Fruit fly (Drosophila melanogaster) whole organism, embryonic: ENCODE data around the gene Fitm.
A peak's percentile ranks its signal among the peaks of the same experiment; 100 is the strongest.

Experiments used
- CG11456 ChIP-seq: fragments of 200-800 bp; sonication (Bioruptor generic); IDR thresholded peaks from 3 replicates; pipeline ENCODE4 v1.3.6; 2022; ENCODE audit warnings: missing biosample characterization, missing genetic modification characterization
- CG11695 ChIP-seq: fragments of 200-800 bp; sonication (Bioruptor generic); IDR thresholded peaks from 3 replicates; pipeline ENCODE4 v1.3.6; 2022; ENCODE audit warnings: missing biosample characterization, missing genetic modification characterization
- CG11696 ChIP-seq: fragments of 200-800 bp; sonication (Bioruptor generic); IDR thresholded peaks from 2 replicates; pipeline ENCODE4 v1.3.6; 2022; ENCODE audit warnings: missing biosample characterization, missing genetic modification characterization
- CG12104 ChIP-seq: fragments of 200-800 bp; sonication (Bioruptor generic); optimal IDR thresholded peaks from 3 replicates; lab custom pipeline; 2016; ENCODE audit warnings: missing biosample characterization, missing genetic modification characterization
- CG12299 ChIP-seq: fragments of 200-800 bp; sonication (Bioruptor generic); optimal IDR thresholded peaks from 2 replicates; lab custom pipeline; 2018; ENCODE audit warnings: missing biosample characterization, mild to moderate bottlenecking, missing genetic modification characterization
- CG14710 ChIP-seq: fragments of 200-800 bp; sonication (Bioruptor generic); optimal IDR thresholded peaks from 3 replicates; lab custom pipeline; 2019; ENCODE audit warnings: missing biosample characterization, mild to moderate bottlenecking, missing genetic modification characterization, moderate library complexity
- CG15269 ChIP-seq: fragments of 200-800 bp; sonication (Bioruptor generic); optimal IDR thresholded peaks from 2 replicates; lab custom pipeline; 2018; ENCODE audit warnings: missing biosample characterization, mild to moderate bottlenecking, missing genetic modification characterization, moderate library complexity
- CG1529 ChIP-seq: fragments of 200-800 bp; sonication (Bioruptor generic); optimal IDR thresholded peaks from 3 replicates; lab custom pipeline; 2018; ENCODE audit warnings: missing biosample characterization, missing genetic modification characterization
- CG16813 ChIP-seq: fragments of 200-800 bp; sonication (Bioruptor generic); IDR thresholded peaks from 3 replicates; pipeline ENCODE4 v1.3.6; 2022; ENCODE audit warnings: missing biosample characterization, missing genetic modification characterization; ENCODE audit not compliant: partially characterized antibody
- CG16815 ChIP-seq: fragments of 200-800 bp; sonication (Bioruptor generic); optimal IDR thresholded peaks from 3 replicates; lab custom pipeline; 2017; ENCODE audit warnings: missing biosample characterization, mild to moderate bottlenecking, missing genetic modification characterization
- CG17568 ChIP-seq: fragments of 200-800 bp; sonication (Bioruptor generic); optimal IDR thresholded peaks from 2 replicates; lab custom pipeline; 2018; ENCODE audit warnings: missing biosample characterization, mild to moderate bottlenecking, missing genetic modification characterization, moderate library complexity
- CG17829 ChIP-seq: fragments of 200-800 bp; optimal IDR thresholded peaks from 2 replicates; lab custom pipeline; 2019; ENCODE audit warnings: missing biosample characterization, mild to moderate bottlenecking, missing genetic modification characterization, moderate library complexity
- CG18619 ChIP-seq: fragments of 200-800 bp; sonication (Bioruptor generic); optimal IDR thresholded peaks from 3 replicates; lab custom pipeline; 2017; ENCODE audit warnings: missing biosample characterization, mild to moderate bottlenecking, missing genetic modification characterization
- CG33557 ChIP-seq: fragments of 200-800 bp; sonication (Bioruptor generic); optimal IDR thresholded peaks from 2 replicates; lab custom pipeline; 2019; ENCODE audit warnings: missing biosample characterization, mild to moderate bottlenecking, missing genetic modification characterization, moderate library complexity
- CG34422 ChIP-seq: fragments of 200-800 bp; sonication (Bioruptor generic); IDR thresholded peaks from 3 replicates; pipeline ENCODE4 v1.3.6; 2022; ENCODE audit warnings: missing biosample characterization, missing genetic modification characterization
- CG6175 ChIP-seq: fragments of 200-800 bp; sonication (Bioruptor generic); IDR thresholded peaks from 3 replicates; pipeline ENCODE4 v1.3.6; 2022; ENCODE audit warnings: missing biosample characterization, missing genetic modification characterization
- CG7786 ChIP-seq: fragments of 200-800 bp; sonication (Bioruptor generic); optimal IDR thresholded peaks from 2 replicates; lab custom pipeline; 2016; ENCODE audit warnings: missing biosample characterization, missing genetic modification characterization
- CG8290 ChIP-seq, 3 experiments: fragments of 200-800 bp; sonication (Bioruptor generic); optimal IDR thresholded peaks; 2 replicates each; lab custom pipeline; 2016 to 2019; ENCODE audit warnings: missing biosample characterization in 3 of 3, missing genetic modification characterization in 3 of 3, mild to moderate bottlenecking in 2 of 3, moderate library complexity in 1 of 3
- CG9215 ChIP-seq: fragments of 200-800 bp; sonication (Bioruptor generic); IDR thresholded peaks from 2 replicates; pipeline ENCODE4 v1.3.6; 2022; ENCODE audit warnings: missing biosample characterization, missing genetic modification characterization
- CHES-1-like ChIP-seq: fragments of 200-800 bp; sonication (Bioruptor generic); optimal IDR thresholded peaks from 2 replicates; lab custom pipeline; 2016; ENCODE audit warnings: missing biosample characterization, missing genetic modification characterization
- CrebB ChIP-seq: fragments of 200-800 bp; sonication (Bioruptor generic); optimal IDR thresholded peaks from 3 replicates; lab custom pipeline; 2018; ENCODE audit warnings: missing biosample characterization, mild to moderate bottlenecking, missing genetic modification characterization
- Dfd ChIP-seq, 2 experiments: fragments of >200 bp; optimal IDR thresholded peaks; 2 replicates each; lab custom pipeline; 2017; ENCODE audit warnings: missing biosample characterization in 2 of 2, missing genetic modification characterization in 2 of 2
- ERR ChIP-seq: fragments of 200-800 bp; sonication (Bioruptor generic); optimal IDR thresholded peaks from 2 replicates; lab custom pipeline; 2016; ENCODE audit warnings: missing biosample characterization, missing genetic modification characterization
- Gug ChIP-seq: fragments of 200-800 bp; sonication (Bioruptor generic); IDR thresholded peaks from 4 replicates; pipeline ENCODE4 v1.3.6; 2022; ENCODE audit warnings: missing biosample characterization, missing genetic modification characterization
- Hr51 ChIP-seq, 2 experiments: fragments of 200-800 bp; sonication (Bioruptor generic); optimal IDR thresholded peaks; 2 replicates in 1 of 2; 3 replicates in 1 of 2; lab custom pipeline; 2016 to 2018; ENCODE audit warnings: missing biosample characterization in 2 of 2, missing genetic modification characterization in 2 of 2, mild to moderate bottlenecking in 1 of 2, moderate library complexity in 1 of 2
- Lhr ChIP-seq: fragments of 200-800 bp; sonication (Bioruptor generic); optimal IDR thresholded peaks from 3 replicates; lab custom pipeline; 2017; ENCODE audit warnings: mild to moderate bottlenecking, missing biosample characterization, missing genetic modification reagents, missing genetic modification characterization
- Mad ChIP-seq: fragments of 200-800 bp; sonication (Bioruptor generic); optimal IDR thresholded peaks from 2 replicates; lab custom pipeline; 2016; ENCODE audit warnings: missing biosample characterization, missing genetic modification characterization
- NC2β ChIP-seq: fragments of 200-800 bp; sonication (Bioruptor generic); optimal IDR thresholded peaks from 2 replicates; lab custom pipeline; 2016; ENCODE audit warnings: missing biosample characterization, missing genetic modification characterization
- Ptx1 ChIP-seq: fragments of 200-800 bp; sonication (Bioruptor generic); IDR thresholded peaks from 2 replicates; pipeline ENCODE4 v1.3.6; 2022; ENCODE audit warnings: missing biosample characterization, missing genetic modification characterization
- Sox100B ChIP-seq: fragments of 200-800 bp; sonication (Bioruptor generic); optimal IDR thresholded peaks from 3 replicates; lab custom pipeline; 2018; ENCODE audit warnings: missing biosample characterization, mild to moderate bottlenecking, missing genetic modification characterization
- Sry-δ ChIP-seq: fragments of 200-800 bp; sonication (Bioruptor generic); optimal IDR thresholded peaks from 2 replicates; lab custom pipeline; 2016; ENCODE audit warnings: missing biosample characterization, missing genetic modification characterization
- bab2 ChIP-seq: fragments of 200-800 bp; sonication (Bioruptor generic); optimal IDR thresholded peaks from 2 replicates; lab custom pipeline; 2016; ENCODE audit warnings: missing biosample characterization, missing genetic modification characterization
- bigmax ChIP-seq: fragments of 200-800 bp; sonication (Bioruptor generic); optimal IDR thresholded peaks from 2 replicates; lab custom pipeline; 2018; ENCODE audit warnings: missing biosample characterization, mild to moderate bottlenecking, missing genetic modification characterization
- br ChIP-seq: fragments of >200 bp; optimal IDR thresholded peaks from 2 replicates; lab custom pipeline; 2017
- cas ChIP-seq: fragments of 200-800 bp; sonication (Bioruptor generic); IDR thresholded peaks from 2 replicates; pipeline ENCODE4 v1.3.6; 2022; ENCODE audit warnings: missing biosample characterization, missing genetic modification characterization
- chm ChIP-seq: fragments of 200-800 bp; sonication (Bioruptor generic); IDR thresholded peaks from 2 replicates; pipeline ENCODE4 v1.3.6; 2022; ENCODE audit warnings: missing biosample characterization, missing genetic modification characterization
- crol ChIP-seq: fragments of 200-800 bp; sonication (Bioruptor generic); IDR thresholded peaks from 2 replicates; pipeline ENCODE4 v1.3.6; 2022; ENCODE audit warnings: missing biosample characterization, missing genetic modification characterization
- da ChIP-seq: fragments of 200-800 bp; sonication (Bioruptor generic); optimal IDR thresholded peaks from 2 replicates; lab custom pipeline; 2016; ENCODE audit warnings: missing biosample characterization, missing genetic modification characterization
- disco-r ChIP-seq: fragments of 200-800 bp; sonication (Bioruptor generic); optimal IDR thresholded peaks from 2 replicates; lab custom pipeline; 2016; ENCODE audit warnings: missing biosample characterization, missing genetic modification characterization
- dmrt11E ChIP-seq: fragments of 200-800 bp; sonication (Bioruptor generic); optimal IDR thresholded peaks from 3 replicates; lab custom pipeline; 2018; ENCODE audit warnings: missing biosample characterization, mild to moderate bottlenecking, missing genetic modification characterization, moderate library complexity
- dysf ChIP-seq: fragments of 200-800 bp; sonication (Bioruptor generic); IDR thresholded peaks from 3 replicates; pipeline ENCODE4 v1.3.6; 2022; ENCODE audit warnings: missing biosample characterization, missing genetic modification characterization
- ind ChIP-seq: fragments of 200-800 bp; sonication (Bioruptor generic); optimal IDR thresholded peaks from 3 replicates; lab custom pipeline; 2016; ENCODE audit warnings: missing biosample characterization, missing genetic modification characterization
- lab ChIP-seq: fragments of 200-800 bp; sonication (Bioruptor generic); optimal IDR thresholded peaks from 3 replicates; lab custom pipeline; 2017; ENCODE audit warnings: missing biosample characterization, missing genetic modification characterization, mild to moderate bottlenecking, moderate library complexity, missing genetic modification reagents
- lmd ChIP-seq: fragments of 200-800 bp; sonication (Bioruptor generic); IDR thresholded peaks from 2 replicates; pipeline ENCODE4 v1.3.6; 2022; ENCODE audit warnings: missing biosample characterization, missing genetic modification characterization
- lola ChIP-seq, 3 experiments: fragments of >200 bp in 2 of 3; fragments of 200-800 bp in 1 of 3; sonication (Bioruptor generic) in 1 of 3; optimal IDR thresholded peaks; 2 replicates each; lab custom pipeline; 2017 to 2019; ENCODE audit warnings: missing biosample characterization in 3 of 3, missing genetic modification characterization in 3 of 3, mild to moderate bottlenecking in 1 of 3, moderate library complexity in 1 of 3
- phol ChIP-seq: fragments of 200-800 bp; sonication (Bioruptor generic); optimal IDR thresholded peaks from 3 replicates; lab custom pipeline; 2018; ENCODE audit warnings: missing biosample characterization, mild to moderate bottlenecking, missing genetic modification characterization, moderate library complexity
- row ChIP-seq: fragments of 200-800 bp; sonication (Bioruptor generic); IDR thresholded peaks from 3 replicates; pipeline ENCODE4 v1.3.6; 2022; ENCODE audit warnings: missing biosample characterization, missing genetic modification characterization
- sens ChIP-seq: fragments of 200-800 bp; sonication (Bioruptor generic); peaks from one replicate; lab custom pipeline; 2016; ENCODE audit warnings: missing biosample characterization, missing genetic modification characterization
- so ChIP-seq: fragments of 200-800 bp; sonication (Bioruptor generic); IDR thresholded peaks from 3 replicates; pipeline ENCODE4 v1.3.6; 2022; ENCODE audit warnings: missing biosample characterization, missing genetic modification characterization
- stc ChIP-seq: fragments of 200-800 bp; sonication (Bioruptor generic); IDR thresholded peaks from 2 replicates; pipeline ENCODE4 v1.3.6; 2022; ENCODE audit warnings: missing biosample characterization, missing genetic modification characterization

Fitm gene

dm6 chr3L:5182255-5182993 lies 36.6 kb upstream of the Fitm start (continued):
- no peak for TF ChIP-seq CHES-1-like
- no peak for TF ChIP-seq CG34422 (GFP tag; lab: Robert Waterston, UW)
- no peak for TF ChIP-seq CG1529
- no peak for TF ChIP-seq lola (GFP tag; optimal IDR thresholded peaks at IDR 0.05; lab: Kevin White, UChicago)
- TF ChIP-seq CG8290 (GFP tag; optimal IDR thresholded peaks at IDR 0.05; lab: Kevin White, UChicago) = no peak
- TF ChIP-seq CG8290 (tag; optimal IDR thresholded peaks at IDR 0.05; lab: Kevin White, UChicago) = peak in 1 of 2 experiments; percentile 53
- TF ChIP-seq br (lab: Kevin White, UChicago) = no peak
- TF ChIP-seq Dfd (GFP tag; optimal IDR thresholded peaks at IDR 0.05; lab: Kevin White, UChicago) = no peak
- TF ChIP-seq CG12104 (GFP tag; lab: Kevin White, UChicago) = no peak
- TF ChIP-seq da (GFP tag; lab: Kevin White, UChicago) = no peak
- TF ChIP-seq row (GFP tag; lab: Robert Waterston, UW) = peak; percentile 71
- peak; percentile 6 for TF ChIP-seq Sry-δ (GFP tag; lab: Kevin White, UChicago)
- TF ChIP-seq Mad = peak; percentile 14
- peak; percentile 85 for TF ChIP-seq sens (GFP tag; lab: Kevin White, UChicago)
- TF ChIP-seq CG7786 (GFP tag; lab: Kevin White, UChicago) = no peak
- TF ChIP-seq Sox100B = peak; percentile 23
- TF ChIP-seq NC2β (GFP tag; lab: Kevin White, UChicago) = no peak
- no peak for TF ChIP-seq dmrt11E (tag; lab: Kevin White, UChicago)
- no peak for TF ChIP-seq stc (GFP tag; lab: Robert Waterston, UW)
- peak; percentile 11 for TF ChIP-seq CrebB (tag; lab: Kevin White, UChicago)
- TF ChIP-seq CG11696 (GFP tag; lab: Robert Waterston, UW) = no peak
- no peak; the same call in 1 of the 2 replicates for TF ChIP-seq chm (GFP tag; lab: Robert Waterston, UW)
- TF ChIP-seq CG17568 (GFP tag; lab: Kevin White, UChicago) = no peak
- TF ChIP-seq CG14710 (tag; lab: Kevin White, UChicago) = no peak
- TF ChIP-seq Ptx1 (GFP tag; lab: Robert Waterston, UW) = peak; percentile 53; the same call in 1 of the 2 replicates
- peak; percentile 2 for TF ChIP-seq CG17829 (tag; lab: Kevin White, UChicago)
- peak; percentile 12 for TF ChIP-seq CG18619 (GFP tag; lab: Kevin White, UChicago)
- TF ChIP-seq CG11695 (GFP tag; lab: Robert Waterston, UW) = peak; percentile 36; the same call in 1 of the 3 replicates
- no peak for TF ChIP-seq CG6175 (GFP tag; lab: Robert Waterston, UW)
- TF ChIP-seq ind = peak; percentile 27
- TF ChIP-seq CG16815 (GFP tag; lab: Kevin White, UChicago) = no peak
- TF ChIP-seq CG33557 (GFP tag; lab: Kevin White, UChicago) = no peak
- peak; percentile 17 for TF ChIP-seq bab2 (GFP tag; lab: Kevin White, UChicago)
- TF ChIP-seq Hr51 (GFP tag; optimal IDR thresholded peaks at IDR 0.05; lab: Kevin White, UChicago) = peak; percentile 4 to 66
- TF ChIP-seq bigmax = no peak
- TF ChIP-seq phol = peak; percentile 38
- no peak for TF ChIP-seq CG11456 (GFP tag; lab: Robert Waterston, UW)
- no peak for TF ChIP-seq CG16813 (GFP tag; lab: Robert Waterston, UW)
- peak; percentile 77 for TF ChIP-seq lab
- no peak for TF ChIP-seq CG9215 (GFP tag; lab: Robert Waterston, UW)
- TF ChIP-seq dysf (GFP tag; lab: Robert Waterston, UW) = peak; percentile 67; the same call in 2 of the 3 replicates
- TF ChIP-seq crol (GFP tag; lab: Robert Waterston, UW) = peak; percentile 63
- TF ChIP-seq Lhr (GFP tag; lab: Kevin White, UChicago) = no peak
- peak; percentile 36 for TF ChIP-seq lmd
- no peak for TF ChIP-seq disco-r (GFP tag; lab: Kevin White, UChicago)
- no peak for TF ChIP-seq cas
- TF ChIP-seq CG12299 (tag; lab: Kevin White, UChicago) = no peak
- no peak for TF ChIP-seq ERR
- no peak for TF ChIP-seq Gug (GFP tag; lab: Robert Waterston, UW)
- TF ChIP-seq so = peak; percentile 41; the same call in 1 of the 3 replicates
- TF ChIP-seq CG15269 (tag; lab: Kevin White, UChicago) = peak; percentile 56
